Fruit fly (Drosophila melanogaster) whole organism, pupa: ENCODE measurements around the gene CG2004.
A peak's percentile ranks its signal among the peaks of the same experiment; 100 is the strongest.

Experiments
- CG10348 ChIP-seq: fragments of 200-800 bp; sonication (Bioruptor generic); IDR thresholded peaks from 2 replicates; pipeline ENCODE4 v1.3.6; 2022; ENCODE audit warnings: missing biosample characterization, missing genetic modification characterization
- CG12605 ChIP-seq: fragments of 200-800 bp; sonication (Bioruptor generic); IDR thresholded peaks from 2 replicates; pipeline ENCODE4 v1.3.6; 2022; ENCODE audit warnings: missing biosample characterization, missing genetic modification characterization
- CG13204 ChIP-seq: fragments of 200-800 bp; sonication (Bioruptor generic); optimal IDR thresholded peaks from 2 replicates; lab custom pipeline; 2018; ENCODE audit warnings: missing biosample characterization, mild to moderate bottlenecking, missing genetic modification characterization, moderate library complexity
- CG14655 ChIP-seq: fragments of 200-800 bp; sonication (Bioruptor generic); optimal IDR thresholded peaks from 3 replicates; lab custom pipeline; 2017; ENCODE audit warnings: mild to moderate bottlenecking, missing biosample characterization, missing genetic modification reagents, missing genetic modification characterization
- CG15710 ChIP-seq: fragments of 200-800 bp; sonication (Bioruptor generic); optimal IDR thresholded peaks from 2 replicates; lab custom pipeline; 2018; ENCODE audit warnings: missing biosample characterization, mild to moderate bottlenecking, missing genetic modification characterization, moderate library complexity
- CG17806 ChIP-seq: fragments of 200-800 bp; sonication (Bioruptor generic); optimal IDR thresholded peaks from 2 replicates; lab custom pipeline; 2018; ENCODE audit warnings: missing biosample characterization, mild to moderate bottlenecking, missing genetic modification characterization, moderate library complexity
- CG32121 ChIP-seq: fragments of 200-800 bp; sonication (Bioruptor generic); IDR thresholded peaks from 2 replicates; pipeline ENCODE4 v1.3.6; 2022; ENCODE audit warnings: missing biosample characterization, missing genetic modification characterization
- CG34367 ChIP-seq: fragments of 200-800 bp; sonication (Bioruptor generic); optimal IDR thresholded peaks from 2 replicates; lab custom pipeline; 2018; ENCODE audit warnings: missing biosample characterization, mild to moderate bottlenecking, missing genetic modification characterization
- CG4496 ChIP-seq: fragments of 200-800 bp; sonication (Bioruptor generic); IDR thresholded peaks from 3 replicates; pipeline ENCODE4 v1.3.6; 2022; ENCODE audit warnings: missing biosample characterization, missing genetic modification characterization
- CG8159 ChIP-seq: fragments of 200-800 bp; sonication (Bioruptor generic); optimal IDR thresholded peaks from 3 replicates; lab custom pipeline; 2018; ENCODE audit warnings: missing biosample characterization, mild to moderate bottlenecking, missing genetic modification characterization, moderate library complexity
- CG8301 ChIP-seq: fragments of 200-800 bp; sonication (Bioruptor generic); optimal IDR thresholded peaks from 2 replicates; lab custom pipeline; 2018; ENCODE audit warnings: missing biosample characterization, mild to moderate bottlenecking, missing genetic modification characterization
- CG9948 ChIP-seq: fragments of 200-800 bp; sonication (Bioruptor generic); optimal IDR thresholded peaks from 2 replicates; lab custom pipeline; 2018; ENCODE audit warnings: missing biosample characterization, mild to moderate bottlenecking, missing genetic modification characterization, moderate library complexity
- D1 ChIP-seq: fragments of 200-800 bp; sonication (Bioruptor generic); optimal IDR thresholded peaks from 2 replicates; lab custom pipeline; 2018; ENCODE audit warnings: missing biosample characterization, mild to moderate bottlenecking, missing genetic modification characterization, moderate library complexity
- EcR ChIP-seq: fragments of 200-800 bp; sonication (Bioruptor generic); optimal IDR thresholded peaks from 3 replicates; lab custom pipeline; 2019; ENCODE audit warnings: missing biosample characterization, missing genetic modification characterization, mild to moderate bottlenecking, moderate library complexity, missing genetic modification reagents
- Ets98B ChIP-seq: fragments of 200-800 bp; sonication (Bioruptor generic); IDR thresholded peaks from 2 replicates; pipeline ENCODE4 v1.3.6; 2022; ENCODE audit warnings: missing biosample characterization, missing genetic modification characterization
- Pif1A ChIP-seq: fragments of 200-800 bp; sonication (Bioruptor generic); optimal IDR thresholded peaks from 3 replicates; lab custom pipeline; 2016; ENCODE audit warnings: missing biosample characterization, missing genetic modification characterization
- Pif1B ChIP-seq: fragments of 200-800 bp; sonication (Bioruptor generic); optimal IDR thresholded peaks from 3 replicates; lab custom pipeline; 2016; ENCODE audit warnings: missing biosample characterization, missing genetic modification characterization
- Snoo ChIP-seq: fragments of 200-800 bp; sonication (Bioruptor generic); optimal IDR thresholded peaks from 3 replicates; lab custom pipeline; 2017; ENCODE audit warnings: missing biosample characterization, mild to moderate bottlenecking, missing genetic modification characterization, inconsistent platforms
- fd96Ca ChIP-seq: fragments of 200-800 bp; sonication (Bioruptor generic); IDR thresholded peaks from 3 replicates; pipeline ENCODE4 v1.3.6; 2022; ENCODE audit warnings: missing biosample characterization, missing genetic modification characterization
- gl ChIP-seq: fragments of 200-800 bp; sonication (Bioruptor generic); optimal IDR thresholded peaks from 2 replicates; lab custom pipeline; 2018; ENCODE audit warnings: missing biosample characterization, mild to moderate bottlenecking, missing genetic modification characterization
- rn ChIP-seq: fragments of 200-800 bp; sonication (Bioruptor generic); IDR thresholded peaks from 2 replicates; pipeline ENCODE4 v1.3.6; 2022; ENCODE audit warnings: missing biosample characterization, missing genetic modification characterization

Gene CG2004

dm6 chrX:8714064-8715046 lies at the start of gene CG2004, which contains the start of gene CG1785:
TSS of gene CG2004 (minus strand) at chrX:8714924.
TSS of gene CG1785 (plus strand) at chrX:8714936.
- TF ChIP-seq CG14655 = peak; percentile 35
- TF ChIP-seq CG13204 (GFP tag; lab: Kevin White, UChicago) = no peak
- peak; percentile 79 for TF ChIP-seq CG9948 (tag; lab: Kevin White, UChicago)
- no peak for TF ChIP-seq Pif1B (GFP tag; lab: Kevin White, UChicago)
- TF ChIP-seq fd96Ca (GFP tag; lab: Robert Waterston, UW) = peak; percentile 96
- TF ChIP-seq Ets98B (GFP tag; lab: Robert Waterston, UW) = peak; percentile 91
- TF ChIP-seq EcR (GFP tag; lab: Kevin White, UChicago) = peak; percentile 11
- TF ChIP-seq CG15710 (tag; lab: Kevin White, UChicago) = peak; percentile 85
- no peak for TF ChIP-seq D1 (tag; lab: Kevin White, UChicago)
- TF ChIP-seq CG10348 (GFP tag; lab: Robert Waterston, UW) = peak; percentile 65
- peak; percentile 82 for TF ChIP-seq CG17806 (tag; lab: Kevin White, UChicago)
- TF ChIP-seq CG4496 (GFP tag; lab: Robert Waterston, UW) = peak; percentile 94
- peak; percentile 73 for TF ChIP-seq CG34367 (tag; lab: Kevin White, UChicago)
- peak; percentile 84 for TF ChIP-seq Pif1A
- peak; percentile 82 for TF ChIP-seq CG8159
- TF ChIP-seq CG12605 = peak; percentile 75
- TF ChIP-seq CG32121 (GFP tag; lab: Robert Waterston, UW) = peak; percentile 87
- TF ChIP-seq CG8301 (tag; lab: Kevin White, UChicago) = peak; percentile 77
- TF ChIP-seq rn (GFP tag; lab: Robert Waterston, UW) = peak; percentile 87
- peak; percentile 69 for TF ChIP-seq gl (tag; lab: Kevin White, UChicago)
- peak; percentile 83 for TF ChIP-seq Snoo

dm6 chrX:8762260-8762659 lies 47.5 kb upstream of the CG2004 start:
- TF ChIP-seq CG9948 (tag; lab: Kevin White, UChicago) (no peak), CG8159 (peak; percentile 13), CG8301 (tag; lab: Kevin White, UChicago) (no peak), CG34367 (tag; lab: Kevin White, UChicago) (no peak), CG14655 (no peak)

- TF ChIP-seq CG13204 (GFP tag; lab: Kevin White, UChicago) = peak; percentile 27
- no peak for TF ChIP-seq CG17806 (tag; lab: Kevin White, UChicago)
- peak; percentile 29 for TF ChIP-seq D1 (tag; lab: Kevin White, UChicago)
Measured at dm6 chrX:8757775-8758363, 43.1 kb upstream of the CG2004 start.

dm6 chrX:8755352-8755751 lies 40.6 kb upstream of the CG2004 start:
- TF ChIP-seq CG13204 (GFP tag; lab: Kevin White, UChicago) (peak; percentile 35), CG12605 (peak; percentile 38; the same call in 1 of the 2 replicates), CG8159 (peak; percentile 73), Pif1B (GFP tag; lab: Kevin White, UChicago) (peak; percentile 57), rn (GFP tag; lab: Robert Waterston, UW) (peak; percentile 30; the same call in 1 of the 2 replicates), CG9948 (tag; lab: Kevin White, UChicago) (peak; percentile 70), CG14655 (peak; percentile 64), CG32121 (GFP tag; lab: Robert Waterston, UW) (peak; percentile 31; the same call in 1 of the 2 replicates), EcR (GFP tag; lab: Kevin White, UChicago) (no peak), CG4496 (GFP tag; lab: Robert Waterston, UW) (peak; percentile 74; the same call in 1 of the 3 replicates), CG8301 (tag; lab: Kevin White, UChicago) (peak; percentile 52), CG10348 (GFP tag; lab: Robert Waterston, UW) (no peak), gl (tag; lab: Kevin White, UChicago) (peak; percentile 62), CG15710 (tag; lab: Kevin White, UChicago) (peak; percentile 75), fd96Ca (GFP tag; lab: Robert Waterston, UW) (peak; percentile 82), Ets98B (GFP tag; lab: Robert Waterston, UW) (peak; percentile 67), CG17806 (tag; lab: Kevin White, UChicago) (peak; percentile 70), D1 (tag; lab: Kevin White, UChicago) (no peak), Pif1A (peak; percentile 57), Snoo (peak; percentile 22), CG34367 (tag; lab: Kevin White, UChicago) (peak; percentile 71)

DNA sequence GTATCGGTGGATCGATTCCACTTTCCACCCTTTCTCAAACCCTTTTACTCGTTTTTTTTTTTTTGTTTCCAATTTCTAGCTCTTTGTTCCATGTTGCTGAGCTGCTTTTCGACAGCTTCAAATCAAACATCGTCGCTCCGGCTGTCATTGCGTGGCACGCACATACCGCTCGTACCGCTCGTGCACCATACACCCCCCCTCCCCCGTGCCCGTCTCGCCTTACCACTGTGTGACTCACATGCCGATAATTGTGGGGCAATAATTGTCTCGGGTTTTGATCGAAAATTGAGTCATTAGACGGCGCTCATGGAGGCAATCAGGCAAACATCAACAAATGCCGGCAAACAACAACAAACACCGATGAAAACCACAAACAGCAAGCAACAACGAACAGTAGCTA lies 39.0 kb upstream of the CG2004 start:
- TF ChIP-seq rn (GFP tag; lab: Robert Waterston, UW) = no peak
- no peak for TF ChIP-seq CG8159
- TF ChIP-seq CG4496 (GFP tag; lab: Robert Waterston, UW) = no peak
- TF ChIP-seq CG17806 (tag; lab: Kevin White, UChicago) = no peak
- TF ChIP-seq gl (tag; lab: Kevin White, UChicago) = no peak
- no peak for TF ChIP-seq fd96Ca (GFP tag; lab: Robert Waterston, UW)
- no peak for TF ChIP-seq Ets98B (GFP tag; lab: Robert Waterston, UW)
- TF ChIP-seq Pif1B (GFP tag; lab: Kevin White, UChicago) = no peak
- TF ChIP-seq EcR (GFP tag; lab: Kevin White, UChicago) = no peak
- no peak for TF ChIP-seq CG9948 (tag; lab: Kevin White, UChicago)
- TF ChIP-seq CG32121 (GFP tag; lab: Robert Waterston, UW) = no peak
- no peak for TF ChIP-seq CG10348 (GFP tag; lab: Robert Waterston, UW)
- TF ChIP-seq CG13204 (GFP tag; lab: Kevin White, UChicago) = no peak
- no peak for TF ChIP-seq D1 (tag; lab: Kevin White, UChicago)
- TF ChIP-seq Pif1A = no peak
- TF ChIP-seq Snoo = no peak
